Fruit fly (Drosophila melanogaster) whole organism, wandering third instar larva: Measurements from ENCODE around the gene CG5808.

ENCODE experiments used
- Abd-B ChIP-seq: fragments of >200 bp; optimal IDR thresholded peaks from 2 replicates; lab custom pipeline; 2017; ENCODE audit warnings: missing biosample characterization, missing genetic modification characterization
- CG32264 ChIP-seq: fragments of 200-800 bp; sonication (Bioruptor generic); optimal IDR thresholded peaks from 2 replicates; lab custom pipeline; 2016; ENCODE audit warnings: missing biosample characterization, missing genetic modification characterization
- CrebA ChIP-seq: fragments of 200-800 bp; sonication (Bioruptor generic); optimal IDR thresholded peaks from 2 replicates; lab custom pipeline; 2016; ENCODE audit warnings: missing biosample characterization, mild to moderate bottlenecking, missing genetic modification characterization, borderline replicate concordance
- Dfd ChIP-seq: fragments of >200 bp; optimal IDR thresholded peaks from 2 replicates; lab custom pipeline; 2017; ENCODE audit warnings: missing biosample characterization, missing genetic modification characterization
- GATAd ChIP-seq: sonication (Bioruptor generic); optimal IDR thresholded peaks from 2 replicates; lab custom pipeline; 2016; ENCODE audit warnings: missing biosample characterization, missing genetic modification characterization
- HLH106 ChIP-seq: fragments of 200-800 bp; optimal IDR thresholded peaks from 3 replicates; lab custom pipeline; 2019; ENCODE audit warnings: missing biosample characterization, mild to moderate bottlenecking, missing genetic modification characterization, moderate library complexity
- Hnf4 ChIP-seq: fragments of 200-800 bp; sonication (Bioruptor generic); optimal IDR thresholded peaks from 2 replicates; lab custom pipeline; 2016; ENCODE audit warnings: missing biosample characterization, mild to moderate bottlenecking, missing genetic modification characterization
- Hr78 ChIP-seq: fragments of >200 bp; optimal IDR thresholded peaks from 2 replicates; lab custom pipeline; 2017; ENCODE audit warnings: missing biosample characterization, missing genetic modification characterization
- Hr83 ChIP-seq: fragments of 200-300 bp; sonication (Bioruptor generic); optimal IDR thresholded peaks from 2 replicates; lab custom pipeline; 2016; ENCODE audit warnings: missing biosample characterization, mild to moderate bottlenecking, missing genetic modification characterization, moderate library complexity; ENCODE audit not compliant: poor library complexity, severe bottlenecking
- Jra ChIP-seq: sonication (Bioruptor generic); optimal IDR thresholded peaks from 2 replicates; lab custom pipeline; 2016; ENCODE audit warnings: missing biosample characterization, missing genetic modification characterization
- Mio ChIP-seq: sonication (Bioruptor generic); optimal IDR thresholded peaks from 2 replicates; lab custom pipeline; 2016; ENCODE audit warnings: missing biosample characterization, missing genetic modification characterization
- Myc ChIP-seq: fragments of >200 bp; optimal IDR thresholded peaks from 2 replicates; lab custom pipeline; 2017
- N ChIP-seq: fragments of >200 bp; optimal IDR thresholded peaks from 2 replicates; lab custom pipeline; 2018; ENCODE audit warnings: missing biosample characterization, missing external identifiers, missing genetic modification characterization
- OdsH ChIP-seq: fragments of 200-800 bp; sonication (Bioruptor generic); optimal IDR thresholded peaks from 2 replicates; lab custom pipeline; 2016; ENCODE audit warnings: missing biosample characterization, mild to moderate bottlenecking, missing genetic modification characterization
- Sp1 ChIP-seq: fragments of 200-800 bp; sonication (Bioruptor generic); optimal IDR thresholded peaks from 3 replicates; lab custom pipeline; 2019; ENCODE audit warnings: missing biosample characterization, mild to moderate bottlenecking, missing genetic modification characterization, moderate library complexity
- Vsx2 ChIP-seq: fragments of 200-300, 225-300 bp; sonication (Bioruptor generic); optimal IDR thresholded peaks from 2 replicates; lab custom pipeline; 2018; ENCODE audit warnings: missing biosample characterization, missing genetic modification characterization; ENCODE audit not compliant: partially characterized antibody
- br ChIP-seq: fragments of 200-800 bp; sonication (Bioruptor generic); optimal IDR thresholded peaks from 2 replicates; lab custom pipeline; 2016; ENCODE audit warnings: missing biosample characterization, missing genetic modification characterization
- brk ChIP-seq: fragments of 200-800 bp; sonication (Bioruptor generic); optimal IDR thresholded peaks from 2 replicates; lab custom pipeline; 2016; ENCODE audit warnings: missing biosample characterization, mild to moderate bottlenecking, missing genetic modification characterization
- ey ChIP-seq: fragments of 200-800 bp; sonication (Bioruptor generic); optimal IDR thresholded peaks from 2 replicates; lab custom pipeline; 2016; ENCODE audit warnings: missing biosample characterization, missing genetic modification characterization
- h ChIP-seq: fragments of 200-800 bp; sonication (Bioruptor generic); optimal IDR thresholded peaks from 3 replicates; lab custom pipeline; 2016; ENCODE audit warnings: missing biosample characterization, mild to moderate bottlenecking, missing genetic modification characterization
- jim ChIP-seq: fragments of 175-275, 200-325 bp; sonication (Bioruptor generic); optimal IDR thresholded peaks from 2 replicates; lab custom pipeline; 2016; ENCODE audit warnings: missing biosample characterization, mild to moderate bottlenecking, missing genetic modification characterization
- psq ChIP-seq: fragments of 200-800 bp; sonication (Bioruptor generic); optimal IDR thresholded peaks from 3 replicates; lab custom pipeline; 2017; ENCODE audit warnings: missing biosample characterization, mild to moderate bottlenecking, missing genetic modification characterization, moderate library complexity
- sv ChIP-seq: fragments of 200-800 bp; sonication (Bioruptor generic); optimal IDR thresholded peaks from 3 replicates; lab custom pipeline; 2016; ENCODE audit warnings: missing biosample characterization, missing genetic modification characterization
- usp ChIP-seq: fragments of >200 bp; optimal IDR thresholded peaks from 2 replicates; lab custom pipeline; 2017; ENCODE audit warnings: missing biosample characterization, missing genetic modification characterization

Gene CG5808

DNA sequence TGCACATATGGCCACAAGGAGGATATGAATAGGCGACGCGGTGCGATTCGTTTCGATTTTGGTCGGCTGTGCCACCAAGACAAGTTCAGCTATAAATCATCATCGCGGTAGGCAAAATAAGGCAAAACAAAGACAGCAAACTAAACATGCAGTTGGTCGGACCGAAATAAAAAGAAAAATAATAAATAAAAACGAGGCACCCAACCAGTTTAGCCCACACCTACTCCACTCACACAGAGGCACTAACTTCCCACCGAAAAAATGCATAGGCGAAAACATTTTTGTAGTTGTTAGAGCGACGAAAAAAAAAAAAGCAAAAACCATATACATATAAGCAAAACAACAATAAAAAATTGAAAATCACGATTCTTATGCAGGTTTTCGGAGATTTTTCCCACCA lies 50.1 kb downstream of the CG5808 start:
- TF ChIP-seq Hr78 (GFP tag; lab: Kevin White, UChicago): no peak
- TF ChIP-seq sv (GFP tag; lab: Kevin White, UChicago): no peak
- TF ChIP-seq N (GFP tag; lab: Kevin White, UChicago): no peak
- no peak for TF ChIP-seq OdsH (GFP tag; lab: Kevin White, UChicago)
- no peak for TF ChIP-seq Mio (GFP tag; lab: Kevin White, UChicago)
- no peak for TF ChIP-seq Hr83 (GFP tag; lab: Kevin White, UChicago)
- no peak for TF ChIP-seq GATAd (GFP tag; lab: Kevin White, UChicago)
- TF ChIP-seq Vsx2 (GFP tag; lab: Kevin White, UChicago): no peak
- TF ChIP-seq h: no peak
- no peak for TF ChIP-seq Dfd (GFP tag; lab: Kevin White, UChicago)
- no peak for TF ChIP-seq CrebA (GFP tag; lab: Kevin White, UChicago)
- no peak for TF ChIP-seq Hnf4 (GFP tag; lab: Kevin White, UChicago)
- no peak for TF ChIP-seq brk (GFP tag; lab: Kevin White, UChicago)

DNA sequence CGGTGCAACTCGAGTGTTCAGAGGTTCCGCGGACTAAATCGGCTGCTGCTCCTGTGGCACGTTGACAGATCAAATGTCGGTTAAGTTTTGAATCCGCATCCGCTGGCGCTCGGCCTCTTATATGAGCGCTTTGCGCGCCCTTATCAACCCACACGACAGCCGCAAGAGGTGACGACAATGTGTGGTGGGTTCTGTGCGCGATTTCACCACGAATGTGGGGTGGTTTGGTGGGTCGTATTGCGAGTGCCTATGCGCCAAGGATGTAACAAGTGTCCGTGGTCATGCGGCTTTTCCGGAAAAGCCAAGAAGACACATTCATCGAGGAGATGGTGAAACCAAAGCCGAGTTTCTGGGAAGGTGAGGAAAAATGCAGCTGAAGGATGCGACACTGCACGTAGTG lies 51.8 kb downstream of the CG5808 start, which contains the start of gene AstA:
Gene AstA (minus strand): TSS at position 101 of the 400 bp plus-strand sequence.
- TF ChIP-seq Hr78 (GFP tag; lab: Kevin White, UChicago) (no peak), OdsH (GFP tag; lab: Kevin White, UChicago) (no peak), usp (GFP tag; lab: Kevin White, UChicago) (no peak), Hr83 (GFP tag; lab: Kevin White, UChicago) (no peak), Abd-B (no peak), Sp1 (no peak), CG32264 (GFP tag; lab: Kevin White, UChicago) (no peak), HLH106 (tag; lab: Kevin White, UChicago) (no peak), Mio (GFP tag; lab: Kevin White, UChicago) (no peak), Myc (lab: Kevin White, UChicago) (no peak), Dfd (GFP tag; lab: Kevin White, UChicago) (no peak), br (GFP tag; lab: Kevin White, UChicago) (no peak), Jra (GFP tag; lab: Kevin White, UChicago) (no peak), psq (GFP tag; lab: Kevin White, UChicago) (no peak), jim (GFP tag; lab: Kevin White, UChicago) (no peak), brk (GFP tag; lab: Kevin White, UChicago) (no peak), ey (no peak), Hnf4 (GFP tag; lab: Kevin White, UChicago) (no peak), N (GFP tag; lab: Kevin White, UChicago) (no peak)
